Fruit fly (Drosophila melanogaster): ENCODE measurements around the gene Tctp.

The Tctp gene

dm6 chr3R:11172460-11173168 is 37.4 kb upstream of the Tctp start, which contains the start of gene Ugt35A1:
Gene Ugt35A1, minus strand, starts transcription at chr3R:11172664.
- no peak for TF ChIP-seq Hr4 (GFP tag; optimal IDR thresholded peaks at IDR 0.05)
- no peak for TF ChIP-seq acj6 (GFP tag; optimal IDR thresholded peaks at IDR 0.05)
- TF ChIP-seq CG7368 (GFP tag; optimal IDR thresholded peaks at IDR 0.05), result no peak
- TF ChIP-seq Sox14 (GFP tag; optimal IDR thresholded peaks at IDR 0.05), result no peak
- TF ChIP-seq net (GFP tag; optimal IDR thresholded peaks at IDR 0.05), result no peak
- TF ChIP-seq svp (GFP tag), result peak; percentile 42
- no peak for TF ChIP-seq eg (GFP tag; IDR thresholded peaks at IDR 0.05)
- TF ChIP-seq fkh (GFP tag; optimal IDR thresholded peaks at IDR 0.05), result peak; percentile 48
- no peak for TF ChIP-seq CG3919 (GFP tag; optimal IDR thresholded peaks at IDR 0.05)
- TF ChIP-seq CG11762 (GFP tag; optimal IDR thresholded peaks at IDR 0.05; ENCODE audit: insufficient read depth), result no peak
- TF ChIP-seq vri (GFP tag; optimal IDR thresholded peaks at IDR 0.05), result peak; percentile 75
- no peak for TF ChIP-seq esn (GFP tag; optimal IDR thresholded peaks at IDR 0.05)
- no peak for TF ChIP-seq dac (GFP tag; optimal IDR thresholded peaks at IDR 0.05)

dm6 chr3R:11173169-11173506 is 36.9 kb upstream of the Tctp start:
- no peak for TF ChIP-seq CG8319 (GFP tag; optimal IDR thresholded peaks at IDR 0.05)
- TF ChIP-seq Eip93F (GFP tag; optimal IDR thresholded peaks at IDR 0.05), result no peak
- TF ChIP-seq CG11294 (GFP tag; IDR thresholded peaks at IDR 0.05), result no peak

- TF ChIP-seq CG8632 (GFP tag; optimal IDR thresholded peaks at IDR 0.05), result no peak
- peak; percentile 42 for TF ChIP-seq vri (GFP tag; optimal IDR thresholded peaks at IDR 0.05)
- no peak for TF ChIP-seq CG15336 (GFP tag; IDR thresholded peaks at IDR 0.05)
- TF ChIP-seq CG6854 (GFP tag; optimal IDR thresholded peaks at IDR 0.05), result no peak
- TF ChIP-seq CG1621 (tag; optimal IDR thresholded peaks at IDR 0.05), result no peak
- no peak for TF ChIP-seq Gug (GFP tag; IDR thresholded peaks at IDR 0.05)
- TF ChIP-seq CG31627 (GFP tag; optimal IDR thresholded peaks at IDR 0.05), result no peak
- no peak for TF ChIP-seq acj6 (GFP tag; optimal IDR thresholded peaks at IDR 0.05)
Observed at dm6 chr3R:11175308-11175707, 34.7 kb upstream of the Tctp start, which contains the start of the genes Ugt304A1 and Ugt303A1. Gene Ugt304A1, minus strand, starts transcription at chr3R:11175408. Gene Ugt303A1, plus strand, starts transcription at chr3R:11175529.

- no peak for TF ChIP-seq CG10631 (GFP tag; optimal IDR thresholded peaks at IDR 0.05)
- TF ChIP-seq dac (GFP tag; optimal IDR thresholded peaks at IDR 0.05), result no peak
- no peak for TF ChIP-seq CG6276 (GFP tag; optimal IDR thresholded peaks at IDR 0.05)
- no peak for TF ChIP-seq dsx (GFP tag; optimal IDR thresholded peaks at IDR 0.05; ENCODE audit: poor library complexity, severe bottlenecking)
- no peak for TF ChIP-seq Ets96B (tag; optimal IDR thresholded peaks at IDR 0.05)
- TF ChIP-seq acj6 (GFP tag; optimal IDR thresholded peaks at IDR 0.05), result no peak
- TF ChIP-seq Met (GFP tag; optimal IDR thresholded peaks at IDR 0.05), result no peak
- no peak for TF ChIP-seq topi (GFP tag; optimal IDR thresholded peaks at IDR 0.05)
- no peak for TF ChIP-seq Gug (GFP tag; IDR thresholded peaks at IDR 0.05)
Observed at dm6 chr3R:11175777-11176176, 34.3 kb upstream of the Tctp start.

dm6 chr3R:11177579-11177978 is 32.5 kb upstream of the Tctp start:
- no peak for TF ChIP-seq eg (GFP tag; IDR thresholded peaks at IDR 0.05)
- no peak for TF ChIP-seq Lpt (GFP tag; optimal IDR thresholded peaks at IDR 0.05)
- TF ChIP-seq Hr38 (GFP tag; optimal IDR thresholded peaks at IDR 0.05), result no peak
- no peak for TF ChIP-seq Hr39 (GFP tag; optimal IDR thresholded peaks at IDR 0.05)
- TF ChIP-seq Smox (GFP tag; optimal IDR thresholded peaks at IDR 0.05), result no peak
- TF ChIP-seq CG11902 (GFP tag; optimal IDR thresholded peaks at IDR 0.05), result no peak
- TF ChIP-seq acj6 (GFP tag; optimal IDR thresholded peaks at IDR 0.05), result no peak
- TF ChIP-seq CG6808 (GFP tag; optimal IDR thresholded peaks at IDR 0.05), result no peak
- TF ChIP-seq CG8632 (GFP tag; optimal IDR thresholded peaks at IDR 0.05), result no peak
- no peak for TF ChIP-seq Hr4 (GFP tag; optimal IDR thresholded peaks at IDR 0.05)
- TF ChIP-seq pdm3 (GFP tag; optimal IDR thresholded peaks at IDR 0.05), result no peak
- TF ChIP-seq topi (GFP tag; optimal IDR thresholded peaks at IDR 0.05), result no peak
- no peak for TF ChIP-seq CG3919 (GFP tag; optimal IDR thresholded peaks at IDR 0.05)
- TF ChIP-seq CG1621 (tag; optimal IDR thresholded peaks at IDR 0.05), result no peak
- TF ChIP-seq vri (GFP tag; optimal IDR thresholded peaks at IDR 0.05), result no peak
- TF ChIP-seq dsx (GFP tag; optimal IDR thresholded peaks at IDR 0.05; ENCODE audit: poor library complexity, severe bottlenecking), result no peak
